Fruit fly (Drosophila melanogaster) whole organism, embryonic: ENCODE measurements around the gene CG42404.

Experiments used
- Ada2b ChIP-seq: fragments of 200-800 bp; sonication (Bioruptor generic); IDR thresholded peaks from 2 replicates; pipeline ENCODE4 v1.3.6; 2022; ENCODE audit warnings: missing biosample characterization, missing genetic modification characterization
- B-H2 ChIP-seq: fragments of 200-800 bp; sonication (Bioruptor generic); optimal IDR thresholded peaks from 2 replicates; lab custom pipeline; 2018; ENCODE audit warnings: missing biosample characterization, mild to moderate bottlenecking, missing genetic modification characterization
- CG10431 ChIP-seq: fragments of 200-800 bp; sonication (Bioruptor generic); optimal IDR thresholded peaks from 3 replicates; lab custom pipeline; 2018; ENCODE audit warnings: missing biosample characterization, mild to moderate bottlenecking, missing genetic modification characterization
- CG11093 ChIP-seq: fragments of 200-800 bp; sonication (Bioruptor generic); IDR thresholded peaks from 3 replicates; pipeline ENCODE4 v1.3.6; 2022; ENCODE audit warnings: missing biosample characterization, missing genetic modification characterization
- CG12071 ChIP-seq: fragments of 200-800 bp; sonication (Bioruptor generic); optimal IDR thresholded peaks from 3 replicates; lab custom pipeline; 2018; ENCODE audit warnings: missing biosample characterization, mild to moderate bottlenecking, missing genetic modification characterization
- CG12104 ChIP-seq: fragments of 200-800 bp; sonication (Bioruptor generic); optimal IDR thresholded peaks from 3 replicates; lab custom pipeline; 2016; ENCODE audit warnings: missing biosample characterization, missing genetic modification characterization
- CG16813 ChIP-seq: fragments of 200-800 bp; sonication (Bioruptor generic); IDR thresholded peaks from 3 replicates; pipeline ENCODE4 v1.3.6; 2022; ENCODE audit warnings: missing biosample characterization, missing genetic modification characterization; ENCODE audit not compliant: partially characterized antibody
- CG17612 ChIP-seq: fragments of 200-800 bp; sonication (Bioruptor generic); IDR thresholded peaks from 2 replicates; pipeline ENCODE4 v1.3.6; 2022; ENCODE audit warnings: missing biosample characterization, missing genetic modification characterization
- CG17829 ChIP-seq: fragments of 200-800 bp; optimal IDR thresholded peaks from 2 replicates; lab custom pipeline; 2019; ENCODE audit warnings: missing biosample characterization, mild to moderate bottlenecking, missing genetic modification characterization, moderate library complexity
- CG2129 ChIP-seq: fragments of 200-800 bp; sonication (Bioruptor generic); IDR thresholded peaks from 2 replicates; pipeline ENCODE4 v1.3.6; 2022; ENCODE audit warnings: missing biosample characterization, missing genetic modification characterization; ENCODE audit not compliant: partially characterized antibody
- CG2202 ChIP-seq: fragments of 200-800 bp; sonication (Bioruptor generic); optimal IDR thresholded peaks from 2 replicates; lab custom pipeline; 2018; ENCODE audit warnings: missing biosample characterization, mild to moderate bottlenecking, missing genetic modification characterization
- CG2712 ChIP-seq: fragments of 200-800 bp; optimal IDR thresholded peaks from 3 replicates; lab custom pipeline; 2019; ENCODE audit warnings: missing biosample characterization, mild to moderate bottlenecking, missing genetic modification characterization, moderate library complexity
- CG30020 ChIP-seq: fragments of 200-800 bp; optimal IDR thresholded peaks from 2 replicates; lab custom pipeline; 2019; ENCODE audit warnings: missing biosample characterization, mild to moderate bottlenecking, missing genetic modification characterization, moderate library complexity
- CG6272 ChIP-seq: fragments of 200-800 bp; sonication (Bioruptor generic); IDR thresholded peaks from 2 replicates; pipeline ENCODE4 v1.3.6; 2022; ENCODE audit warnings: missing biosample characterization, missing genetic modification characterization
- CG6689 ChIP-seq: fragments of 200-800 bp; sonication (Bioruptor generic); IDR thresholded peaks from 2 replicates; pipeline ENCODE4 v1.3.6; 2022; ENCODE audit warnings: missing biosample characterization, missing genetic modification characterization
- CG8765 ChIP-seq: fragments of 200-800 bp; sonication (Bioruptor generic); IDR thresholded peaks from 2 replicates; pipeline ENCODE4 v1.3.6; 2022; ENCODE audit warnings: missing biosample characterization, missing genetic modification characterization
- Camta ChIP-seq: fragments of 200-800 bp; sonication (Bioruptor generic); optimal IDR thresholded peaks from 2 replicates; lab custom pipeline; 2016; ENCODE audit warnings: missing biosample characterization, missing genetic modification characterization
- CoRest ChIP-seq: fragments of 200-800 bp; sonication (Bioruptor generic); optimal IDR thresholded peaks from 3 replicates; lab custom pipeline; 2018; ENCODE audit warnings: missing biosample characterization, mild to moderate bottlenecking, missing genetic modification characterization, moderate library complexity
- CrebB ChIP-seq: fragments of 200-800 bp; sonication (Bioruptor generic); optimal IDR thresholded peaks from 3 replicates; lab custom pipeline; 2018; ENCODE audit warnings: missing biosample characterization, mild to moderate bottlenecking, missing genetic modification characterization
- Dfd ChIP-seq, 2 experiments: fragments of >200 bp; optimal IDR thresholded peaks; 2 replicates each; lab custom pipeline; 2017; ENCODE audit warnings: missing biosample characterization in 2 of 2, missing genetic modification characterization in 2 of 2
- Elba2 ChIP-seq: fragments of 200-800 bp; sonication (Bioruptor generic); optimal IDR thresholded peaks from 3 replicates; lab custom pipeline; 2016; ENCODE audit warnings: missing biosample characterization, missing genetic modification characterization
- Fer1 ChIP-seq: fragments of 200-800 bp; sonication (Bioruptor generic); optimal IDR thresholded peaks from 2 replicates; lab custom pipeline; 2017; ENCODE audit warnings: missing biosample characterization, mild to moderate bottlenecking, missing genetic modification characterization
- Gug ChIP-seq: fragments of 200-800 bp; sonication (Bioruptor generic); IDR thresholded peaks from 4 replicates; pipeline ENCODE4 v1.3.6; 2022; ENCODE audit warnings: missing biosample characterization, missing genetic modification characterization
- HHEX ChIP-seq: fragments of 200-800 bp; sonication (Bioruptor generic); optimal IDR thresholded peaks from 3 replicates; lab custom pipeline; 2017; ENCODE audit warnings: missing biosample characterization, mild to moderate bottlenecking, missing genetic modification characterization, missing genetic modification reagents
- NK7.1 ChIP-seq: fragments of 200-800 bp; sonication (Bioruptor generic); optimal IDR thresholded peaks from 3 replicates; lab custom pipeline; 2016; ENCODE audit warnings: missing biosample characterization, missing genetic modification characterization
- Opbp ChIP-seq: fragments of 200-800 bp; sonication (Bioruptor generic); IDR thresholded peaks from 3 replicates; pipeline ENCODE4 v1.3.6; 2022; ENCODE audit warnings: missing biosample characterization, missing genetic modification characterization; ENCODE audit not compliant: partially characterized antibody
- PHDP ChIP-seq: fragments of 200-800 bp; sonication (Bioruptor generic); optimal IDR thresholded peaks from 3 replicates; lab custom pipeline; 2018; ENCODE audit warnings: missing biosample characterization, mild to moderate bottlenecking, missing genetic modification characterization, moderate library complexity
- Pdp1 ChIP-seq, 2 experiments: fragments of 200-800 bp; sonication (Bioruptor generic); optimal IDR thresholded peaks; 3 replicates each; lab custom pipeline; 2016; ENCODE audit warnings: missing biosample characterization in 2 of 2, missing genetic modification characterization in 2 of 2, mild to moderate bottlenecking in 1 of 2, moderate library complexity in 1 of 2
- Rx ChIP-seq: fragments of 200-800 bp; sonication (Bioruptor generic); IDR thresholded peaks from 2 replicates; pipeline ENCODE4 v1.3.6; 2022; ENCODE audit warnings: missing biosample characterization, missing genetic modification characterization
- Sry-β ChIP-seq: fragments of 200-800 bp; sonication (Bioruptor generic); optimal IDR thresholded peaks from 2 replicates; lab custom pipeline; 2018; ENCODE audit warnings: missing biosample characterization, mild to moderate bottlenecking, missing genetic modification characterization, moderate library complexity
- ara ChIP-seq: fragments of 200-800 bp; sonication (Bioruptor generic); IDR thresholded peaks from 2 replicates; pipeline ENCODE4 v1.3.6; 2022; ENCODE audit warnings: missing biosample characterization, missing genetic modification characterization
- ato ChIP-seq: fragments of 200-800 bp; sonication (Bioruptor generic); IDR thresholded peaks from 2 replicates; pipeline ENCODE4 v1.3.6; 2022; ENCODE audit warnings: missing biosample characterization, missing genetic modification characterization; ENCODE audit not compliant: partially characterized antibody
- bcd ChIP-seq: fragments of 200-800 bp; sonication (Bioruptor generic); optimal IDR thresholded peaks from 2 replicates; lab custom pipeline; 2017; ENCODE audit warnings: missing biosample characterization, mild to moderate bottlenecking, missing genetic modification characterization
- bsh ChIP-seq, 2 experiments: fragments of 200-800 bp; sonication (Bioruptor generic); optimal IDR thresholded peaks; 2 replicates each; lab custom pipeline; 2017 to 2018; ENCODE audit warnings: mild to moderate bottlenecking in 2 of 2, missing biosample characterization in 2 of 2, missing genetic modification characterization in 2 of 2, moderate library complexity in 1 of 2
- chif ChIP-seq, 2 experiments: fragments of 200-800 bp; sonication (Bioruptor generic); optimal IDR thresholded peaks; 3 replicates each; lab custom pipeline; 2016; ENCODE audit warnings: missing biosample characterization in 2 of 2, missing genetic modification characterization in 2 of 2
- danr ChIP-seq: fragments of 200-800 bp; sonication (Bioruptor generic); IDR thresholded peaks from 2 replicates; pipeline ENCODE4 v1.3.6; 2022; ENCODE audit warnings: missing biosample characterization, missing genetic modification characterization
- exex ChIP-seq: fragments of 200-800 bp; sonication (Bioruptor generic); optimal IDR thresholded peaks from 4 replicates; lab custom pipeline; 2018; ENCODE audit warnings: missing biosample characterization, mild to moderate bottlenecking, missing genetic modification characterization, moderate library complexity
- fd102C ChIP-seq: fragments of 200-800 bp; sonication (Bioruptor generic); optimal IDR thresholded peaks from 2 replicates; lab custom pipeline; 2018; ENCODE audit warnings: missing biosample characterization, mild to moderate bottlenecking, missing genetic modification characterization, moderate library complexity
- insv ChIP-seq, 2 experiments: fragments of 200-800 bp; sonication (Bioruptor generic); optimal IDR thresholded peaks; 3 replicates each; lab custom pipeline; 2016 to 2018; ENCODE audit warnings: missing biosample characterization in 2 of 2, missing genetic modification characterization in 2 of 2
- klu ChIP-seq: fragments of 200-800 bp; sonication (Bioruptor generic); IDR thresholded peaks from 2 replicates; pipeline ENCODE4 v1.3.6; 2022; ENCODE audit warnings: missing biosample characterization, missing genetic modification characterization
- mirr ChIP-seq: fragments of 200-800 bp; sonication (Bioruptor generic); optimal IDR thresholded peaks from 3 replicates; lab custom pipeline; 2018; ENCODE audit warnings: missing biosample characterization, mild to moderate bottlenecking, missing genetic modification characterization
- psq ChIP-seq: fragments of 200-800 bp; sonication (Bioruptor generic); optimal IDR thresholded peaks from 2 replicates; lab custom pipeline; 2017; ENCODE audit warnings: missing biosample characterization, missing genetic modification characterization
- sc ChIP-seq, 3 experiments: fragments of >200 bp in 2 of 3; fragments of 200-800 bp in 1 of 3; sonication (Bioruptor generic) in 1 of 3; optimal IDR thresholded peaks; 2 replicates in 2 of 3; 3 replicates in 1 of 3; lab custom pipeline; 2017; ENCODE audit warnings: mild to moderate bottlenecking in 1 of 3, missing biosample characterization in 1 of 3, missing genetic modification characterization in 1 of 3, missing genetic modification reagents in 1 of 3
- seq ChIP-seq: fragments of 200-800 bp; sonication (Bioruptor generic); IDR thresholded peaks from 2 replicates; pipeline ENCODE4 v1.3.6; 2022; ENCODE audit warnings: missing biosample characterization, missing genetic modification characterization
- shn ChIP-seq: fragments of 200-800 bp; sonication (Bioruptor generic); optimal IDR thresholded peaks from 3 replicates; lab custom pipeline; 2016; ENCODE audit warnings: missing biosample characterization, missing genetic modification characterization
- trem ChIP-seq: fragments of 200-800 bp; optimal IDR thresholded peaks from 3 replicates; lab custom pipeline; 2019; ENCODE audit warnings: missing biosample characterization, mild to moderate bottlenecking, missing genetic modification characterization, moderate library complexity
- twi ChIP-seq: fragments of 200-800 bp; optimal IDR thresholded peaks from 2 replicates; lab custom pipeline; 2019; ENCODE audit warnings: missing biosample characterization, mild to moderate bottlenecking, missing genetic modification characterization, moderate library complexity
- usp ChIP-seq: fragments of >200 bp; optimal IDR thresholded peaks from 2 replicates; lab custom pipeline; 2017; ENCODE audit warnings: missing biosample characterization, missing genetic modification characterization
- zen2 ChIP-seq: fragments of 200-800 bp; sonication (Bioruptor generic); IDR thresholded peaks from 3 replicates; pipeline ENCODE4 v1.3.6; 2022; ENCODE audit warnings: missing biosample characterization, missing genetic modification characterization; ENCODE audit not compliant: partially characterized antibody

CG42404 gene

DNA sequence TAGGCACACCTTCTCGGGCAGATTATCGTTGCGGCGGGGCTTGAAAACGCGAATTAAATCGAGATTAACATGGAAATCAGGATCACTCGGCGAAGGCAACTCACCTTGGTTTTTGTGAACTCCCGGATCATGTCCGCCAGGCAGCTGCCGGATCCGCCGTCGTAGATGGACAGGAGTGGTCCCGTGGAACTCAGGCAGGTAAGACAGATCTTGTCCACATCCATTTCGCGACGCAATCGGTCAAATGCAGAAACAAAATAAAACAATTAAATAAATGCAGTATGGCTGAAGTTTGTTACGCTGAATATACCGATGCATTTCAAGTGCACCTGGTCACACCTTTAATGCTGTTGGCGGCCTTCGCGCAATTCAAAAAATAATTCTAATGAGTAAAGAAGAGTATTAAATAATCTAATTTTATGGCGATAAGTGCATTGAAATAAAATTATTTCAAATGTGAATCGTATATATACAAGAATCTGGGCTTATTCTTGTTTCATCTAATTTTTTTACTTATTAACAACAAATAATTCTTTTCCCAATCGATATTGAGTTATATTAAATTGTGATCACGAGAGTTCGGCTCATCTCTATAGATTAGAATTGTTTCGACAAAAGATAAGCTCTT, 36.4 kb upstream of the CG42404 start, which contains the start of the genes CG6654 and CG4210 (continued):
- TF ChIP-seq Elba2 (GFP tag; lab: Kevin White, UChicago) (peak; percentile 60), CG17612 (GFP tag; lab: Robert Waterston, UW) (no peak), Camta (GFP tag; lab: Kevin White, UChicago) (no peak), shn (GFP tag; lab: Kevin White, UChicago) (no peak), Gug (no peak), Dfd (GFP tag; optimal IDR thresholded peaks at IDR 0.05; lab: Kevin White, UChicago) (no peak), Ada2b (no peak), bsh (GFP tag; optimal IDR thresholded peaks at IDR 0.05; lab: Kevin White, UChicago) (peak in 1 of 2 experiments; percentile 16), mirr (GFP tag; lab: Kevin White, UChicago) (no peak), CG30020 (tag; lab: Kevin White, UChicago) (peak; percentile 47), CoRest (tag; lab: Kevin White, UChicago) (peak; percentile 56), ato (GFP tag; lab: Robert Waterston, UW) (no peak), CG2202 (tag; lab: Kevin White, UChicago) (no peak), trem (peak; percentile 59), CG16813 (GFP tag; lab: Robert Waterston, UW) (no peak; the same call in 1 of the 3 replicates), CrebB (tag; lab: Kevin White, UChicago) (no peak), B-H2 (GFP tag; lab: Kevin White, UChicago) (peak; percentile 38), danr (no peak), HHEX (GFP tag; lab: Kevin White, UChicago) (no peak), CG6689 (GFP tag; lab: Robert Waterston, UW) (no peak), CG2712 (peak; percentile 49), Opbp (GFP tag; lab: Robert Waterston, UW) (peak; percentile 53; the same call in 2 of the 3 replicates), klu (GFP tag; lab: Robert Waterston, UW) (no peak), CG10431 (GFP tag; lab: Kevin White, UChicago) (no peak), CG6272 (GFP tag; lab: Robert Waterston, UW) (no peak), CG17829 (peak; percentile 38), CG8765 (no peak), Sry-β (GFP tag; lab: Kevin White, UChicago) (peak; percentile 15), sc (optimal IDR thresholded peaks at IDR 0.05; lab: Kevin White, UChicago) (no peak), sc (GFP tag; optimal IDR thresholded peaks at IDR 0.05; lab: Kevin White, UChicago) (no peak), usp (GFP tag; lab: Kevin White, UChicago) (no peak), twi (tag; lab: Kevin White, UChicago) (no peak), ara (GFP tag; lab: Robert Waterston, UW) (no peak), fd102C (no peak), seq (GFP tag; lab: Robert Waterston, UW) (no peak), NK7.1 (GFP tag; lab: Kevin White, UChicago) (no peak), CG12071 (GFP tag; lab: Kevin White, UChicago) (no peak), zen2 (GFP tag; lab: Robert Waterston, UW) (no peak), chif (GFP tag; optimal IDR thresholded peaks at IDR 0.05; lab: Kevin White, UChicago) (no peak), Pdp1 (GFP tag; optimal IDR thresholded peaks at IDR 0.05; lab: Kevin White, UChicago) (peak in 1 of 2 experiments; percentile 63), insv (GFP tag; optimal IDR thresholded peaks at IDR 0.05; lab: Kevin White, UChicago) (no peak), CG12104 (peak; percentile 23), CG11093 (no peak), bcd (GFP tag; lab: Kevin White, UChicago) (no peak), Rx (GFP tag; lab: Robert Waterston, UW) (no peak), exex (tag; lab: Kevin White, UChicago) (peak; percentile 38), psq (GFP tag; lab: Kevin White, UChicago) (no peak), PHDP (peak; percentile 8), Fer1 (GFP tag; lab: Kevin White, UChicago) (peak; percentile 30), CG2129 (GFP tag; lab: Robert Waterston, UW) (peak; percentile 18; the same call in 1 of the 2 replicates)
